Worm (Caenorhabditis elegans) whole organism, L1 larva: ENCODE measurements around the gene ist-1.
A peak's percentile ranks its signal among the peaks of the same experiment; 100 is the strongest.

Source experiments
- C16A3.4 ChIP-seq: fragments of 150-350 bp; optimal IDR thresholded peaks from 2 replicates; lab custom pipeline; 2014; ENCODE audit warnings: missing biosample characterization, missing genetic modification characterization
- Y116A8C.19 ChIP-seq: sonication (generic microtip); optimal IDR thresholded peaks from 2 replicates; lab custom pipeline; 2016; ENCODE audit warnings: missing compliant biosample characterization, missing genetic modification characterization, borderline replicate concordance
- aha-1 ChIP-seq: fragments of 150-350 bp; optimal IDR thresholded peaks from 2 replicates; lab custom pipeline; 2014; ENCODE audit warnings: missing biosample characterization, missing genetic modification characterization
- alr-1 ChIP-seq: fragments of 200-800 bp; sonication (Bioruptor generic); optimal IDR thresholded peaks from 2 replicates; lab custom pipeline; 2018; ENCODE audit warnings: borderline replicate concordance, mild to moderate bottlenecking, missing genetic modification characterization, missing compliant biosample characterization
- blmp-1 ChIP-seq: fragments of 150-350 bp; optimal IDR thresholded peaks from 2 replicates; lab custom pipeline; 2014; ENCODE audit warnings: missing biosample characterization, missing genetic modification characterization
- ceh-63 ChIP-seq: fragments of 200-800 bp; sonication (Bioruptor generic); optimal IDR thresholded peaks from 2 replicates; lab custom pipeline; 2018; ENCODE audit warnings: mild to moderate bottlenecking, missing genetic modification characterization, missing compliant biosample characterization
- ceh-88 ChIP-seq: fragments of 200-800 bp; sonication (Bioruptor generic); IDR thresholded peaks from 2 replicates; pipeline ENCODE4 v1.3.6; 2022; ENCODE audit warnings: missing genetic modification characterization, missing compliant biosample characterization
- ceh-90 ChIP-seq: sonication (generic microtip); optimal IDR thresholded peaks from 2 replicates; lab custom pipeline; 2016; ENCODE audit warnings: missing genetic modification characterization, missing compliant biosample characterization
- dpl-1 ChIP-seq, 3 experiments: fragments of 150-350 bp in 2 of 3; sonication (generic microtip) in 1 of 3; optimal IDR thresholded peaks; 2 replicates each; lab custom pipeline; 2014 to 2017; ENCODE audit warnings: missing biosample characterization in 3 of 3, missing genetic modification characterization in 3 of 3, missing genetic modification reagents in 3 of 3
- dsc-1 ChIP-seq: sonication (generic microtip); optimal IDR thresholded peaks from 2 replicates; lab custom pipeline; 2016; ENCODE audit warnings: mild to moderate bottlenecking, missing genetic modification characterization, missing compliant biosample characterization
- efl-1 ChIP-seq, 4 experiments: fragments of 150-350 bp; optimal IDR thresholded peaks in 3 of 4; peaks in 1 of 4; 1 replicate in 1 of 4; 2 replicates in 3 of 4; lab custom pipeline; 2014; ENCODE audit warnings: missing biosample characterization in 2 of 4, missing genetic modification characterization in 2 of 4, missing genetic modification reagents in 2 of 4
- elt-2 ChIP-seq: sonication (generic microtip); optimal IDR thresholded peaks from 2 replicates; lab custom pipeline; 2016; ENCODE audit warnings: missing genetic modification characterization, mild to moderate bottlenecking, inconsistent platforms, missing compliant biosample characterization, missing genetic modification reagents
- elt-3 ChIP-seq, 6 experiments: fragments of 150-350 bp in 1 of 6; sonication (generic microtip); optimal IDR thresholded peaks; 2 replicates each; lab custom pipeline; 2017 to 2018; ENCODE audit warnings: missing biosample characterization in 6 of 6, missing genetic modification characterization in 6 of 6, inconsistent platforms in 1 of 6
- fkh-10 ChIP-seq: sonication (generic microtip); optimal IDR thresholded peaks from 2 replicates; lab custom pipeline; 2017; ENCODE audit warnings: missing biosample characterization, missing genetic modification reagents, missing genetic modification characterization
- fos-1 ChIP-seq: fragments of 150-350 bp; optimal IDR thresholded peaks from 2 replicates; lab custom pipeline; 2014; ENCODE audit warnings: missing biosample characterization, missing genetic modification characterization
- grh-1 ChIP-seq: fragments of 200-800 bp; sonication (Bioruptor generic); IDR thresholded peaks from 2 replicates; pipeline ENCODE4 v1.3.6; 2022; ENCODE audit warnings: missing genetic modification reagents, missing genetic modification characterization, missing compliant biosample characterization
- hlh-4 ChIP-seq: sonication (generic microtip); optimal IDR thresholded peaks from 2 replicates; lab custom pipeline; 2016; ENCODE audit warnings: mild to moderate bottlenecking, missing genetic modification characterization, missing compliant biosample characterization
- jun-1 ChIP-seq: fragments of 150-350 bp; optimal IDR thresholded peaks from 2 replicates; lab custom pipeline; 2014; ENCODE audit warnings: missing biosample characterization, missing genetic modification reagents, missing genetic modification characterization
- lin-14 ChIP-seq: fragments of 200-800 bp; sonication (Bioruptor generic); optimal IDR thresholded peaks from 2 replicates; lab custom pipeline; 2018; ENCODE audit warnings: mild to moderate bottlenecking, missing genetic modification characterization, moderate library complexity, missing compliant biosample characterization
- lin-35 ChIP-seq, 2 experiments: fragments of 150-350 bp; optimal IDR thresholded peaks; 2 replicates each; lab custom pipeline; 2014; ENCODE audit warnings: missing biosample characterization in 2 of 2, missing genetic modification characterization in 2 of 2, missing genetic modification reagents in 2 of 2
- lin-39 ChIP-seq: fragments of 150-350 bp; optimal IDR thresholded peaks from 2 replicates; lab custom pipeline; 2014; ENCODE audit warnings: missing biosample characterization, missing genetic modification reagents, missing genetic modification characterization
- mab-9 ChIP-seq: fragments of 200-800 bp; sonication (Bioruptor generic); IDR thresholded peaks from 2 replicates; pipeline ENCODE4 v1.3.6; 2022; ENCODE audit warnings: missing genetic modification reagents, missing genetic modification characterization, missing compliant biosample characterization
- nhr-11 ChIP-seq: fragments of 150-350 bp; optimal IDR thresholded peaks from 2 replicates; lab custom pipeline; 2014; ENCODE audit warnings: missing biosample characterization, missing genetic modification characterization
- nhr-19 ChIP-seq: fragments of 200-800 bp; sonication (Bioruptor generic); conservative IDR thresholded peaks from 2 replicates; pipeline ENCODE4 v1.3.6; 2022; ENCODE audit warnings: missing genetic modification characterization, missing compliant biosample characterization
- nhr-20 ChIP-seq: sonication (generic microtip); optimal IDR thresholded peaks from 2 replicates; lab custom pipeline; 2016; ENCODE audit warnings: mild to moderate bottlenecking, missing genetic modification characterization, missing compliant biosample characterization
- nhr-28 ChIP-seq: fragments of 150-350 bp; optimal IDR thresholded peaks from 2 replicates; lab custom pipeline; 2014; ENCODE audit warnings: missing biosample characterization, missing genetic modification characterization
- nhr-47 ChIP-seq: sonication (generic microtip); optimal IDR thresholded peaks from 2 replicates; lab custom pipeline; 2016; ENCODE audit warnings: mild to moderate bottlenecking, missing genetic modification characterization, moderate library complexity, missing compliant biosample characterization
- nhr-71 ChIP-seq: sonication (generic microtip); optimal IDR thresholded peaks from 2 replicates; lab custom pipeline; 2016; ENCODE audit warnings: mild to moderate bottlenecking, missing genetic modification characterization, moderate library complexity, missing compliant biosample characterization
- nhr-76 ChIP-seq: sonication (generic microtip); optimal IDR thresholded peaks from 2 replicates; lab custom pipeline; 2017; ENCODE audit warnings: missing biosample characterization, missing genetic modification characterization
- nhr-85 ChIP-seq: sonication (generic microtip); peaks from one replicate; lab custom pipeline; 2016; ENCODE audit warnings: missing genetic modification characterization, inconsistent platforms, missing compliant biosample characterization
- pax-3 ChIP-seq: fragments of 200-800 bp; sonication (Bioruptor generic); optimal IDR thresholded peaks from 2 replicates; lab custom pipeline; 2018; ENCODE audit warnings: mild to moderate bottlenecking, missing genetic modification characterization, moderate library complexity, missing compliant biosample characterization
- pqm-1 ChIP-seq: sonication (generic microtip); optimal IDR thresholded peaks from 3 replicates; lab custom pipeline; 2017; ENCODE audit warnings: missing biosample characterization, missing genetic modification characterization
- rnt-1 ChIP-seq: sonication (generic microtip); optimal IDR thresholded peaks from 2 replicates; lab custom pipeline; 2016; ENCODE audit warnings: mild to moderate bottlenecking, missing genetic modification characterization, moderate library complexity, missing compliant biosample characterization
- snu-23 ChIP-seq: sonication (generic microtip); optimal IDR thresholded peaks from 2 replicates; lab custom pipeline; 2016; ENCODE audit warnings: missing genetic modification characterization, missing compliant biosample characterization
- sox-4 ChIP-seq: sonication (generic microtip); optimal IDR thresholded peaks from 2 replicates; lab custom pipeline; 2016; ENCODE audit warnings: missing genetic modification characterization, missing compliant biosample characterization
- sptf-1 ChIP-seq: fragments of 150-350 bp; optimal IDR thresholded peaks from 2 replicates; lab custom pipeline; 2014; ENCODE audit warnings: missing biosample characterization, missing genetic modification characterization
- swsn-7 ChIP-seq: sonication (generic microtip); optimal IDR thresholded peaks from 2 replicates; lab custom pipeline; 2016; ENCODE audit warnings: missing genetic modification characterization, missing compliant biosample characterization
- tbx-2 ChIP-seq: sonication (generic microtip); optimal IDR thresholded peaks from 2 replicates; lab custom pipeline; 2016; ENCODE audit warnings: missing genetic modification characterization, missing compliant biosample characterization
- tlp-1 ChIP-seq: fragments of 150-350 bp; optimal IDR thresholded peaks from 2 replicates; lab custom pipeline; 2014; ENCODE audit warnings: missing biosample characterization, missing genetic modification characterization
- unc-130 ChIP-seq: fragments of 150-350 bp; optimal IDR thresholded peaks from 2 replicates; lab custom pipeline; 2017; ENCODE audit warnings: missing biosample characterization, missing genetic modification characterization, inconsistent platforms
- unc-30 ChIP-seq: sonication (generic microtip); optimal IDR thresholded peaks from 2 replicates; lab custom pipeline; 2017; ENCODE audit warnings: missing biosample characterization, missing genetic modification characterization
- unc-62 ChIP-seq: fragments of 150-350 bp; optimal IDR thresholded peaks from 2 replicates; lab custom pipeline; 2014; ENCODE audit warnings: missing biosample characterization, missing genetic modification reagents, missing genetic modification characterization
- unc-86 ChIP-seq: sonication (generic microtip); optimal IDR thresholded peaks from 2 replicates; lab custom pipeline; 2016; ENCODE audit warnings: missing genetic modification characterization, missing compliant biosample characterization
- vab-15 ChIP-seq: sonication (generic microtip); optimal IDR thresholded peaks from 2 replicates; lab custom pipeline; 2017; ENCODE audit warnings: missing genotype, mild to moderate bottlenecking, missing genetic modification characterization, missing compliant biosample characterization
- zag-1 ChIP-seq: fragments of 150-350 bp; optimal IDR thresholded peaks from 2 replicates; lab custom pipeline; 2014; ENCODE audit warnings: missing biosample characterization, missing genetic modification characterization
- zip-4 ChIP-seq: fragments of 200-800 bp; sonication (Bioruptor generic); optimal IDR thresholded peaks from 2 replicates; lab custom pipeline; 2018; ENCODE audit warnings: mild to moderate bottlenecking, missing genetic modification characterization, moderate library complexity, missing compliant biosample characterization
- ztf-4 ChIP-seq: fragments of 150-350 bp; optimal IDR thresholded peaks from 2 replicates; lab custom pipeline; 2014; ENCODE audit warnings: missing biosample characterization, missing genetic modification characterization

The ist-1 gene

DNA sequence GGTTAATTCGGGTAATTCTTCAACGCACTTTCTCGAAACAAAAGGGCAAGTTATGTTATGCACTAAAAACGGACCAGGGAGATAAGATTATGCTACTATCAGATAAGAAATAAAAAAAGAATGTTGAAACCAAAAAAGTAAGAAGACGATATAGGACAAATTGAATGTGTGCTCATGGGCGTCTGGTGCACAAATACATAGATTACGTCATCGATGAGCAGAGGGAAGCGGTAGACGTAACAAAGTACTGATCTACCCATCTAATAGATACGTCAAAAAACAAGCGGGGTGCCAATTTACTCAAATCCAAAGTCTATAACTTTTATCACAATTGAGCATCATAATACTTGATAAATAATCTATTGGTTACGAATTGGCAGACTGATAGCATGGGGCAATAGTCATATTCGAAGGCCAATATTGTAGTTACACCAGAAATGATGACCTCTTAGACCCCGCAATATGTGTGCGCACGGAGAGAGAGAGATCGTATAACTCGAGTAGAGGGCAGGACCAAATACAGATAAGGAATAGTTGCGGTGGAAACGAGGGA is 25.6 kb downstream of the ist-1 start:
- TF ChIP-seq blmp-1 (tag; lab: Kevin White, UChicago) (no peak), efl-1 (optimal IDR thresholded peaks at IDR 0.05; lab: Kevin White, UChicago) (no peak), efl-1 (GFP tag; optimal IDR thresholded peaks at IDR 0.05 in 1 of 2; lab: Kevin White, UChicago) (peak in 1 of 2 experiments; percentile 87), zag-1 (tag; lab: Kevin White, UChicago) (no peak)
- TF ChIP-seq, all 84 proteins: peak for 1

DNA sequence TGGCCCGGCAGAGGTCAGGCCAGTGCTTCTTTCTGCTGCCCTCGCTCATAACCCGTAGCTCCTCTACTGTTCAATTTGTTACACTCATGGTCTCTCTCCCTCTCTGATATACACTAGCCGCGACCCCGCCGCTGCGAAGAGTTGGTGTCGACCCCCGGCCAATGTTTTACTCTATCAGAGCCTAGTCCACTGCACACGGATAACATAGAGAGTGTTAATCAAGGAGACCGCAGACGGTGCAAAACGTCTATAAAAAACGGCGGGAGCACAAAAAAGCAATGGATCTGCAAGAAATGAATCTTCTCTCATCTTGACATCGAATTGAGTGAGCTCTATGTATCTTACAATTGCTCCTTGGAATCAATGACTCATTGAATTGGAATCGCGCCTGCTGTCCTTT is 27.0 kb downstream of the ist-1 start:
- TF ChIP-seq aha-1 = no peak
- no peak for TF ChIP-seq ceh-63 (GFP tag; lab: Kevin White, UChicago)
- TF ChIP-seq ztf-4 (tag; lab: Kevin White, UChicago) = no peak
- TF ChIP-seq C16A3.4 (tag; lab: Kevin White, UChicago) = no peak
- TF ChIP-seq pax-3 (tag; lab: Kevin White, UChicago) = no peak
- TF ChIP-seq efl-1 (optimal IDR thresholded peaks at IDR 0.05; lab: Kevin White, UChicago) = peak in 1 of 2 experiments; percentile 17
- peak in 1 of 2 experiments; percentile 90 for TF ChIP-seq efl-1 (GFP tag; optimal IDR thresholded peaks at IDR 0.05 in 1 of 2; lab: Kevin White, UChicago)
- no peak for TF ChIP-seq alr-1 (tag; lab: Kevin White, UChicago)
- peak; percentile 44 for TF ChIP-seq unc-130 (tag; lab: Kevin White, UChicago)
- peak; percentile 66 for TF ChIP-seq dsc-1 (tag; lab: Kevin White, UChicago)
- peak; percentile 33 for TF ChIP-seq snu-23
- TF ChIP-seq Y116A8C.19 (tag; lab: Kevin White, UChicago) = no peak
- TF ChIP-seq tlp-1 (tag; lab: Kevin White, UChicago) = no peak
- TF ChIP-seq hlh-4 = no peak
- no peak for TF ChIP-seq zip-4 (GFP tag; lab: Kevin White, UChicago)
- TF ChIP-seq nhr-28 = no peak
- no peak for TF ChIP-seq nhr-19 (GFP tag; lab: Robert Waterston, UW)
- TF ChIP-seq nhr-20 (tag; lab: Kevin White, UChicago) = no peak
- no peak for TF ChIP-seq sptf-1 (tag; lab: Kevin White, UChicago)
- peak; percentile 2 for TF ChIP-seq swsn-7 (tag; lab: Kevin White, UChicago)
- TF ChIP-seq nhr-71 = peak; percentile 68
- TF ChIP-seq unc-30 (tag; lab: Kevin White, UChicago) = no peak
- TF ChIP-seq sox-4 = no peak
- no peak for TF ChIP-seq unc-62 (GFP tag; lab: Kevin White, UChicago)
- peak in 2 of 3 experiments; percentile 2 to 22 for TF ChIP-seq dpl-1 (GFP tag; optimal IDR thresholded peaks at IDR 0.05; lab: Kevin White, UChicago)
- TF ChIP-seq lin-39 (tag; lab: Kevin White, UChicago) = no peak
- no peak for TF ChIP-seq blmp-1 (tag; lab: Kevin White, UChicago)
- TF ChIP-seq rnt-1 (tag; lab: Kevin White, UChicago) = peak; percentile 65
- no peak for TF ChIP-seq nhr-76
- TF ChIP-seq nhr-11 (tag; lab: Kevin White, UChicago) = no peak
- peak; percentile 67 for TF ChIP-seq lin-14 (GFP tag; lab: Kevin White, UChicago)
- TF ChIP-seq lin-35 (GFP tag; optimal IDR thresholded peaks at IDR 0.05; lab: Kevin White, UChicago) = no peak
- no peak for TF ChIP-seq jun-1 (tag; lab: Kevin White, UChicago)
- no peak for TF ChIP-seq fkh-10
- no peak for TF ChIP-seq vab-15 (tag; lab: Kevin White, UChicago)
- no peak for TF ChIP-seq fos-1
- no peak for TF ChIP-seq grh-1 (GFP tag; lab: Robert Waterston, UW)
- TF ChIP-seq tbx-2 (tag; lab: Kevin White, UChicago) = no peak

DNA sequence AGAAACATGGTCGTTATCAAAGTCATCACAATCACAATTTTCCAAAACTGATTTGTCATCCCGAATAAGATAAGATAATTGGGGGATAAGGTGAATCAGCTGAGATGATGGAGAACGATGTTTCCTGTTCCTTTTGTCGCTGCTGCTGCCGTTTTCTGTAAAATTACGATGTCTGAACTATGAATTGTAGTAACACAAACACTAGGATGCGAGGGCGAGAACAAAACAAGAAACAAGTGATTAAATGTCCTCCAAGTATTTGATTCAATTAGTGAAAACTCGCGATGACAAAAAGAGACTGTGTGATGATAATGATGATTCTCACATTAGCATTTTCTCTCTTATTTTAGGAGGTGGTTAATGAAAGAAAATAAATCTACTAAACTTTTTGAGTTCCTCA is 29.4 kb downstream of the ist-1 start, which contains the start of gene C54D1.7:
Gene C54D1.7 (minus strand): TSS at position 157 of the 400 bp plus-strand sequence.
- no peak for TF ChIP-seq unc-86 (tag; lab: Kevin White, UChicago)
- no peak for TF ChIP-seq pqm-1
- no peak for TF ChIP-seq ceh-88 (GFP tag; lab: Robert Waterston, UW)
- TF ChIP-seq elt-3 (tag; optimal IDR thresholded peaks at IDR 0.05; lab: Kevin White, UChicago) = peak in 1 of 6 experiments; percentile 46
- no peak for TF ChIP-seq snu-23
- no peak for TF ChIP-seq mab-9 (GFP tag; lab: Robert Waterston, UW)
- peak; percentile 72 for TF ChIP-seq nhr-85 (tag; lab: Kevin White, UChicago)
- TF ChIP-seq nhr-71 = no peak
- no peak for TF ChIP-seq nhr-47 (tag; lab: Kevin White, UChicago)
- no peak for TF ChIP-seq sptf-1 (tag; lab: Kevin White, UChicago)
- no peak for TF ChIP-seq jun-1 (tag; lab: Kevin White, UChicago)
- TF ChIP-seq fkh-10 = no peak
- TF ChIP-seq blmp-1 (tag; lab: Kevin White, UChicago) = peak; percentile 29
- TF ChIP-seq elt-2 = no peak
- TF ChIP-seq ceh-90 = no peak
- TF ChIP-seq alr-1 (tag; lab: Kevin White, UChicago) = no peak
